Worm (Caenorhabditis elegans) whole organism, mixed stage, embryonic: Measurements from ENCODE around the gene nas-20.

ENCODE experiments used
- ceh-39 ChIP-seq: fragments of 150-350 bp; optimal IDR thresholded peaks from 2 replicates; lab custom pipeline; 2014; ENCODE audit warnings: missing biosample characterization, missing genetic modification characterization
- elt-3 ChIP-seq: fragments of 150-350 bp; optimal IDR thresholded peaks from 2 replicates; lab custom pipeline; 2014; ENCODE audit warnings: missing biosample characterization, missing genetic modification characterization
- hlh-1 ChIP-seq: fragments of 150-350 bp; optimal IDR thresholded peaks from 2 replicates; lab custom pipeline; 2014; ENCODE audit warnings: missing biosample characterization, missing genetic modification reagents, missing genetic modification characterization
- lsy-2 ChIP-seq: fragments of 150-350 bp; optimal IDR thresholded peaks from 2 replicates; lab custom pipeline; 2014; ENCODE audit warnings: missing biosample characterization, missing genetic modification characterization

DNA sequence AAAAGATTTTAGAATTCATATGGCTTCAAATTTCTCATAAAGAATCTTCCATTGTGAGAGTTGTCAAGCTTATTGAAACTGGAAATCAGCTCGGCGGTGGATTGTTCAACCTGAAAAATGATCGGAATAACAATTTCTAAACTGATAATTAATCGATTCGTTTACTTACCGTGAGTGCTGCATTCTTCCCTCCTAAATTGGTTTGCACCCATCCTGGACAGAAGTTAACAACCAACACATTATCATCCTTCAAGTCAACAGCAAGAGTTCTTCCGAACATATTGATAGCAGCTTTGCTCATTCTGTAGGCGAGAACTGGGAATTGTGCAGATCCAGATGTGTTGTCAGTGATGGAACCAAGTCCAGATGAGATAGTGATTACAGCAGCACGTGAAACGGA lies 43.0 kb upstream of the nas-20 start:
- TF ChIP-seq elt-3 (tag; lab: Kevin White, UChicago), result no peak
- TF ChIP-seq ceh-39, result no peak
- TF ChIP-seq lsy-2 (tag; lab: Kevin White, UChicago), result no peak
- TF ChIP-seq hlh-1, result no peak
